Worm (Caenorhabditis elegans) whole organism, L3 larva: ENCODE data around the gene T10C6.10.

Experiments
- R02D3.7 ChIP-seq: fragments of 150-350 bp; optimal IDR thresholded peaks from 2 replicates; lab custom pipeline; 2014; ENCODE audit warnings: missing biosample characterization, missing genetic modification characterization
- ZK546.5 ChIP-seq: sonication (generic microtip); optimal IDR thresholded peaks from 2 replicates; lab custom pipeline; 2017; ENCODE audit warnings: missing biosample characterization, missing genetic modification characterization
- aly-2 ChIP-seq: fragments of 150-350 bp; optimal IDR thresholded peaks from 2 replicates; lab custom pipeline; 2014; ENCODE audit warnings: missing biosample characterization, missing genetic modification characterization
- ama-1 ChIP-seq: fragments of 150-350 bp; optimal IDR thresholded peaks from 2 replicates; lab custom pipeline; 2018
- ceh-16 ChIP-seq: sonication (generic microtip); optimal IDR thresholded peaks from 2 replicates; lab custom pipeline; 2017; ENCODE audit warnings: missing biosample characterization, missing genetic modification characterization
- ceh-28 ChIP-seq: fragments of 150-350 bp; optimal IDR thresholded peaks from 2 replicates; lab custom pipeline; 2014; ENCODE audit warnings: missing biosample characterization, missing genetic modification reagents, missing genetic modification characterization
- ceh-82 ChIP-seq: fragments of 150-350 bp; optimal IDR thresholded peaks from 2 replicates; lab custom pipeline; 2014; ENCODE audit warnings: missing biosample characterization, missing genetic modification characterization
- ceh-9 ChIP-seq: sonication (generic microtip); optimal IDR thresholded peaks from 2 replicates; lab custom pipeline; 2018; ENCODE audit warnings: missing biosample characterization, missing genetic modification characterization
- egl-27 ChIP-seq: sonication (generic microtip); optimal IDR thresholded peaks from 4 replicates; lab custom pipeline; 2017; ENCODE audit warnings: missing biosample characterization, missing genetic modification reagents, missing genetic modification characterization
- egl-5 ChIP-seq: fragments of 150-350 bp; optimal IDR thresholded peaks from 2 replicates; lab custom pipeline; 2017; ENCODE audit warnings: missing biosample characterization, missing genetic modification reagents, missing genetic modification characterization, inconsistent platforms
- elt-1 ChIP-seq: fragments of 150-350 bp; optimal IDR thresholded peaks from 2 replicates; lab custom pipeline; 2014; ENCODE audit warnings: missing biosample characterization, missing genetic modification characterization
- elt-2 ChIP-seq: sonication (generic microtip); optimal IDR thresholded peaks from 2 replicates; lab custom pipeline; 2016; ENCODE audit warnings: missing genetic modification reagents, mild to moderate bottlenecking, missing genetic modification characterization, missing compliant biosample characterization
- fkh-10 ChIP-seq: sonication (generic microtip); optimal IDR thresholded peaks from 2 replicates; lab custom pipeline; 2017; ENCODE audit warnings: missing biosample characterization, missing genetic modification reagents, missing genetic modification characterization
- fkh-2 ChIP-seq: fragments of 150-350 bp; optimal IDR thresholded peaks from 2 replicates; lab custom pipeline; 2014; ENCODE audit warnings: missing biosample characterization, missing genetic modification reagents, missing genetic modification characterization
- fos-1 ChIP-seq: fragments of 150-350 bp; optimal IDR thresholded peaks from 2 replicates; lab custom pipeline; 2014; ENCODE audit warnings: missing biosample characterization, missing genetic modification characterization
- jun-1 ChIP-seq: fragments of 150-350 bp; optimal IDR thresholded peaks from 2 replicates; lab custom pipeline; 2014; ENCODE audit warnings: missing biosample characterization, missing genetic modification reagents, missing genetic modification characterization
- lin-15B ChIP-seq: fragments of 150-350 bp; optimal IDR thresholded peaks from 2 replicates; lab custom pipeline; 2014; ENCODE audit warnings: missing biosample characterization, missing genetic modification characterization
- lin-39 ChIP-seq: fragments of 150-350 bp; optimal IDR thresholded peaks from 2 replicates; lab custom pipeline; 2018; ENCODE audit warnings: missing biosample characterization, missing genetic modification reagents, missing genetic modification characterization
- lsy-12 ChIP-seq: sonication (generic microtip); optimal IDR thresholded peaks from 2 replicates; lab custom pipeline; 2016; ENCODE audit warnings: mild to moderate bottlenecking, missing genetic modification characterization, missing compliant biosample characterization
- mdl-1 ChIP-seq: fragments of 150-350 bp; optimal IDR thresholded peaks from 2 replicates; lab custom pipeline; 2014; ENCODE audit warnings: missing biosample characterization, missing genetic modification characterization
- nfya-1 ChIP-seq: sonication (generic microtip); optimal IDR thresholded peaks from 2 replicates; lab custom pipeline; 2017; ENCODE audit warnings: missing genetic modification characterization, mild to moderate bottlenecking, missing compliant biosample characterization, antibody characterized with exemption, moderate library complexity; ENCODE audit not compliant: insufficient read depth
- nhr-12 ChIP-seq: fragments of 150-350 bp; optimal IDR thresholded peaks from 2 replicates; lab custom pipeline; 2014; ENCODE audit warnings: missing biosample characterization, missing genetic modification characterization
- nhr-23 ChIP-seq: fragments of 150-350 bp; optimal IDR thresholded peaks from 2 replicates; lab custom pipeline; 2014; ENCODE audit warnings: missing biosample characterization, missing genetic modification reagents, missing genetic modification characterization
- nhr-237 ChIP-seq: fragments of 150-350 bp; optimal IDR thresholded peaks from 2 replicates; lab custom pipeline; 2014; ENCODE audit warnings: missing biosample characterization, missing genetic modification characterization
- nhr-25 ChIP-seq: sonication (generic microtip); optimal IDR thresholded peaks from 2 replicates; lab custom pipeline; 2017; ENCODE audit warnings: missing biosample characterization, missing genetic modification characterization
- nhr-28 ChIP-seq: fragments of 150-350 bp; optimal IDR thresholded peaks from 2 replicates; lab custom pipeline; 2014; ENCODE audit warnings: missing biosample characterization, missing genetic modification characterization
- nhr-43 ChIP-seq: sonication (generic microtip); optimal IDR thresholded peaks from 2 replicates; lab custom pipeline; 2016; ENCODE audit warnings: mild to moderate bottlenecking, missing genetic modification characterization, missing compliant biosample characterization; ENCODE audit not compliant: poor library complexity, severe bottlenecking
- nhr-67 ChIP-seq: fragments of 150-350 bp; optimal IDR thresholded peaks from 2 replicates; lab custom pipeline; 2014; ENCODE audit warnings: missing biosample characterization, missing genetic modification characterization
- nhr-76 ChIP-seq: fragments of 150-350 bp; sonication (generic microtip); optimal IDR thresholded peaks from 5 replicates; lab custom pipeline; 2014; ENCODE audit warnings: missing biosample characterization, missing genetic modification characterization
- nhr-77 ChIP-seq: fragments of 150-350 bp; optimal IDR thresholded peaks from 2 replicates; lab custom pipeline; 2014; ENCODE audit warnings: missing biosample characterization, missing genetic modification characterization
- pha-4 ChIP-seq: fragments of 150-350 bp; optimal IDR thresholded peaks from 2 replicates; lab custom pipeline; 2014; ENCODE audit warnings: missing biosample characterization, missing genetic modification reagents, missing genetic modification characterization
- pqm-1 ChIP-seq: fragments of 150-350 bp; optimal IDR thresholded peaks from 2 replicates; lab custom pipeline; 2017; ENCODE audit warnings: missing biosample characterization, missing genetic modification characterization, inconsistent platforms
- skn-1 ChIP-seq: fragments of 150-350 bp; optimal IDR thresholded peaks from 2 replicates; lab custom pipeline; 2014; ENCODE audit warnings: missing biosample characterization, missing genetic modification characterization
- snpc-4 ChIP-seq: fragments of 150-350 bp; optimal IDR thresholded peaks from 2 replicates; lab custom pipeline; 2014; ENCODE audit warnings: missing biosample characterization, missing genetic modification characterization
- tbx-2 ChIP-seq: sonication (generic microtip); optimal IDR thresholded peaks from 2 replicates; lab custom pipeline; 2016; ENCODE audit warnings: mild to moderate bottlenecking, missing genetic modification characterization, missing compliant biosample characterization
- unc-62 ChIP-seq: fragments of 150-350 bp; sonication (generic microtip); optimal IDR thresholded peaks from 4 replicates; lab custom pipeline; 2014; ENCODE audit warnings: missing biosample characterization, missing genetic modification reagents, missing genetic modification characterization
- zag-1 ChIP-seq: fragments of 150-350 bp; optimal IDR thresholded peaks from 2 replicates; lab custom pipeline; 2014; ENCODE audit warnings: missing biosample characterization, missing genetic modification characterization

The T10C6.10 gene

ce11 chrV:16002288-16002687, 33.9 kb upstream of the T10C6.10 start, which contains the start of gene nhr-63:
Gene nhr-63, plus strand, starts transcription at chrV:16002588.
- TF ChIP-seq skn-1 (tag; lab: Kevin White, UChicago) (no peak), nfya-1 (tag; lab: Kevin White, UChicago) (no peak), pha-4 (tag; lab: Kevin White, UChicago) (no peak), mdl-1 (tag; lab: Kevin White, UChicago) (no peak), unc-62 (GFP tag; lab: Kevin White, UChicago) (no peak), nhr-77 (tag; lab: Kevin White, UChicago) (no peak), lsy-12 (tag; lab: Kevin White, UChicago) (no peak), nhr-28 (tag; lab: Kevin White, UChicago) (no peak), elt-2 (tag; lab: Kevin White, UChicago) (no peak), nhr-23 (tag; lab: Kevin White, UChicago) (no peak), egl-27 (tag; lab: Kevin White, UChicago) (no peak), ama-1 (no peak)

ce11 chrV:16007505-16007904, 28.7 kb upstream of the T10C6.10 start, which contains the start of gene str-231:
Gene str-231, minus strand, starts transcription at chrV:16007605.
- TF ChIP-seq egl-5 (no peak), R02D3.7 (tag; lab: Kevin White, UChicago) (no peak), ceh-28 (tag; lab: Kevin White, UChicago) (no peak), lin-39 (no peak), nhr-43 (tag; lab: Kevin White, UChicago) (no peak), zag-1 (tag; lab: Kevin White, UChicago) (no peak), ama-1 (no peak), nhr-67 (tag; lab: Kevin White, UChicago) (no peak), jun-1 (no peak), aly-2 (tag; lab: Kevin White, UChicago) (no peak), nhr-25 (tag; lab: Kevin White, UChicago) (no peak), fkh-10 (GFP tag; lab: Kevin White, UChicago) (no peak), ceh-82 (tag; lab: Kevin White, UChicago) (no peak), nhr-76 (tag; lab: Kevin White, UChicago) (no peak), pqm-1 (tag; lab: Kevin White, UChicago) (no peak), nhr-77 (tag; lab: Kevin White, UChicago) (no peak), ZK546.5 (tag; lab: Kevin White, UChicago) (no peak)

ce11 chrV:16009564-16009963, 26.6 kb upstream of the T10C6.10 start, which contains the start of gene str-233:
Gene str-233, minus strand, starts transcription at chrV:16009664.
- TF ChIP-seq fos-1 (tag; lab: Kevin White, UChicago) = no peak
- TF ChIP-seq ceh-28 (tag; lab: Kevin White, UChicago) = no peak
- no peak for TF ChIP-seq skn-1 (tag; lab: Kevin White, UChicago)
- TF ChIP-seq nhr-76 (tag; lab: Kevin White, UChicago) = no peak
- no peak for TF ChIP-seq egl-5

ce11 chrV:16015652-16016051, 20.6 kb upstream of the T10C6.10 start, which contains the start of gene str-232:
Gene str-232, minus strand, starts transcription at chrV:16015752.
- TF ChIP-seq nhr-67 (tag; lab: Kevin White, UChicago) (no peak), nhr-43 (tag; lab: Kevin White, UChicago) (no peak), ceh-9 (tag; lab: Kevin White, UChicago) (no peak), elt-1 (no peak), fkh-2 (no peak), tbx-2 (tag; lab: Kevin White, UChicago) (no peak), lin-15B (no peak), nhr-237 (tag; lab: Kevin White, UChicago) (no peak), zag-1 (tag; lab: Kevin White, UChicago) (no peak), snpc-4 (no peak), pqm-1 (tag; lab: Kevin White, UChicago) (no peak), nhr-23 (tag; lab: Kevin White, UChicago) (no peak), ama-1 (no peak), ZK546.5 (tag; lab: Kevin White, UChicago) (no peak), aly-2 (tag; lab: Kevin White, UChicago) (no peak), nhr-12 (tag; lab: Kevin White, UChicago) (no peak), ceh-16 (tag; lab: Kevin White, UChicago) (no peak), elt-2 (tag; lab: Kevin White, UChicago) (no peak)
